Fruit fly (Drosophila melanogaster) Kc167 (cell line): Measurements from ENCODE around the gene CG7715.

ENCODE experiments used
- Myc ChIP-seq: fragments of >200 bp; optimal IDR thresholded peaks from 2 replicates; lab custom pipeline; 2017; ENCODE audit warnings: missing external identifiers
- Sin3A ChIP-seq: fragments of >200 bp; optimal IDR thresholded peaks from 2 replicates; lab custom pipeline; 2018; ENCODE audit warnings: missing external identifiers
- h ChIP-seq: fragments of >200 bp; optimal IDR thresholded peaks from 3 replicates; lab custom pipeline; 2018; ENCODE audit warnings: missing external identifiers
- insv ChIP-seq: fragments of >200 bp; optimal IDR thresholded peaks from 3 replicates; lab custom pipeline; 2018; ENCODE audit warnings: missing external identifiers
- psq ChIP-seq: fragments of >200 bp; optimal IDR thresholded peaks from 2 replicates; lab custom pipeline; 2017; ENCODE audit warnings: missing external identifiers
- ttk ChIP-seq: sonication (Bioruptor generic); optimal IDR thresholded peaks from 2 replicates; lab custom pipeline; 2017; ENCODE audit warnings: missing external identifiers

CG7715 gene

dm6 chr3R:18707492-18707891 is 20.8 kb downstream of the CG7715 start:
- TF ChIP-seq Myc (lab: Kevin White, UChicago), result no peak
- no peak for TF ChIP-seq psq
- TF ChIP-seq h (lab: Kevin White, UChicago), result no peak
- no peak for TF ChIP-seq ttk (lab: Kevin White, UChicago)
- TF ChIP-seq Sin3A, result no peak
- no peak for TF ChIP-seq insv (lab: Kevin White, UChicago)

dm6 chr3R:18706289-18706688 is 22.0 kb downstream of the CG7715 start:
- TF ChIP-seq h (lab: Kevin White, UChicago) (no peak), Sin3A (no peak), insv (lab: Kevin White, UChicago) (no peak), ttk (lab: Kevin White, UChicago) (no peak), psq (no peak), Myc (lab: Kevin White, UChicago) (no peak)

- TF ChIP-seq Myc (lab: Kevin White, UChicago), result no peak
- no peak for TF ChIP-seq Sin3A
- no peak for TF ChIP-seq psq
- no peak for TF ChIP-seq insv (lab: Kevin White, UChicago)
- no peak for TF ChIP-seq h (lab: Kevin White, UChicago)
- TF ChIP-seq ttk (lab: Kevin White, UChicago), result no peak
Measured at dm6 chr3R:18705150-18705549, 23.1 kb downstream of the CG7715 start, which contains the start of the genes ChAT and VAChT. Gene ChAT (plus strand): TSS chr3R:18705501. Gene VAChT (plus strand): TSS chr3R:18705501.

- no peak for TF ChIP-seq insv (lab: Kevin White, UChicago)
- no peak for TF ChIP-seq Myc (lab: Kevin White, UChicago)
Measured at dm6 chr3R:18703514-18703913, 24.8 kb downstream of the CG7715 start.

dm6 chr3R:18698855-18699569 is 29.3 kb downstream of the CG7715 start:
- no peak for TF ChIP-seq psq
- TF ChIP-seq ttk (lab: Kevin White, UChicago), result no peak
- TF ChIP-seq h (lab: Kevin White, UChicago), result no peak
- no peak for TF ChIP-seq Sin3A
- no peak for TF ChIP-seq Myc (lab: Kevin White, UChicago)
- TF ChIP-seq insv (lab: Kevin White, UChicago), result no peak

- no peak for TF ChIP-seq h (lab: Kevin White, UChicago)
- TF ChIP-seq psq, result no peak
- no peak for TF ChIP-seq Sin3A
- TF ChIP-seq ttk (lab: Kevin White, UChicago), result no peak
- TF ChIP-seq insv (lab: Kevin White, UChicago), result no peak
- TF ChIP-seq Myc (lab: Kevin White, UChicago), result no peak
Measured at dm6 chr3R:18694952-18695351, 33.3 kb downstream of the CG7715 start, which contains the start of gene CG34282. Gene CG34282 (plus strand): TSS chr3R:18695252.

dm6 chr3R:18693611-18694010 is 34.7 kb downstream of the CG7715 start, which contains the start of gene CG14300:
Gene CG14300 (minus strand): TSS chr3R:18693711.
- TF ChIP-seq Myc (lab: Kevin White, UChicago), result no peak
- no peak for TF ChIP-seq Sin3A
- no peak for TF ChIP-seq psq
- TF ChIP-seq insv (lab: Kevin White, UChicago), result no peak

- no peak for TF ChIP-seq h (lab: Kevin White, UChicago)
Measured at dm6 chr3R:18692619-18693018, 35.6 kb downstream of the CG7715 start, which contains the start of gene Muc91C. Gene Muc91C (minus strand): TSS chr3R:18692719.

- TF ChIP-seq h (lab: Kevin White, UChicago) (no peak), insv (lab: Kevin White, UChicago) (no peak), psq (no peak), Myc (lab: Kevin White, UChicago) (no peak), ttk (lab: Kevin White, UChicago) (no peak), Sin3A (no peak)
Measured at dm6 chr3R:18681054-18681453, 47.2 kb downstream of the CG7715 start.

- TF ChIP-seq h (lab: Kevin White, UChicago), result no peak
- TF ChIP-seq ttk (lab: Kevin White, UChicago), result no peak
- TF ChIP-seq insv (lab: Kevin White, UChicago), result no peak
- no peak for TF ChIP-seq psq
- TF ChIP-seq Sin3A, result no peak
- TF ChIP-seq Myc (lab: Kevin White, UChicago), result no peak
Measured at dm6 chr3R:18680332-18680731, 47.9 kb downstream of the CG7715 start, which contains the start of the genes CG46318 and ChT. Gene CG46318 (plus strand): TSS chr3R:18680604. Gene ChT (plus strand): TSS chr3R:18680604.
